Fruit fly (Drosophila melanogaster) whole organism, pupa: ENCODE measurements around the gene CG10214.

ENCODE experiments used
- CG13204 ChIP-seq: fragments of 200-800 bp; sonication (Bioruptor generic); optimal IDR thresholded peaks from 2 replicates; lab custom pipeline; 2018; ENCODE audit warnings: missing biosample characterization, mild to moderate bottlenecking, missing genetic modification characterization, moderate library complexity
- CG9948 ChIP-seq: fragments of 200-800 bp; sonication (Bioruptor generic); optimal IDR thresholded peaks from 2 replicates; lab custom pipeline; 2018; ENCODE audit warnings: missing biosample characterization, mild to moderate bottlenecking, missing genetic modification characterization, moderate library complexity
- D1 ChIP-seq: fragments of 200-800 bp; sonication (Bioruptor generic); optimal IDR thresholded peaks from 2 replicates; lab custom pipeline; 2018; ENCODE audit warnings: missing biosample characterization, mild to moderate bottlenecking, missing genetic modification characterization, moderate library complexity
- rn ChIP-seq: fragments of 200-800 bp; sonication (Bioruptor generic); IDR thresholded peaks from 2 replicates; pipeline ENCODE4 v1.3.6; 2022; ENCODE audit warnings: missing biosample characterization, missing genetic modification characterization

- TF ChIP-seq CG9948 (no peak), rn (no peak), D1 (no peak), CG13204 (GFP tag; lab: Kevin White, UChicago) (no peak)
These were observed 34.8 kb downstream of the CG10214 start for dm6 chr3R:23732533-23732932.
